Worm (Caenorhabditis elegans): ENCODE data around the gene fcho-1.

DNA sequence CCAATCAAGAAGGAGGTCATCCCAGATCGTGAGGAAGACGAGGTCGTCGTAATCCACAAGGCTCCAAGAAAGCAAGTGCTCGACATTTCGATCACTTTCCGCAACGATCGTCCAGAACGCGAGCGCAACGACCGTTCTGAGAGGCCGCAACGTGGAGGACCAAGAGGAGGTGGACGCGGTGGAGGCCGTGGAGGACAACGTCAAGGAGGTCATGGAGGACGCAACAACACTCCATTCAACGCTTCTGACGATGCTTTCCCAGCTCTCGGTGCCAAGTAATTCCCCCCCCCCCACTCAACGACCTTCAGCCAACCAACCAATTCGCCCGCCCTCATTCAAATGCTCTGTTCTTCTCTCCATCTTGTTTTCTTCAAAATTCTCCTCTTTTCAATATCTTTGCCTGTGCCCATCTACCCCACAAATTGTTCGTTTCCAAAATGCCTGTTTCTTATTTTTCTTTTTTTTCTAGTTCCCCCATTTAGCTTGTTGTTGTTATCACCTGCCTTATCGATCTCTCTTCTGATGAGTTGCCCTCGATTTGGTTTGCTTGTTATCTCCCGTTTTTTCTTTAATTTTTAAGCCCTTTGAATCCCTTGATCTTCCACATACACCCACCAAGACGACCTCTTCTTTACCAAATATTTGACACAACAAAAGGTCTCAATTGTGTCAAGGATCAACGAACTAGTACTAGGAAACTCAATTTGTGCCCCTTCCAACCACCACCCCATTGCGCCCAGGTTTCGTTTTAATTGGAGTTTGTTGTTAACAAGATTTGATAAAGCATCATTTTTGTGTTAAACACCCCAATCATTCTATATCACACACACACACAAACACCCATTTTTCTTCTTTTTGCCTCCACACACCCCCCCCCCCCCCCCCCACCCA lies 12.2 kb downstream of the fcho-1 start:
- no peak for TF ChIP-seq flt-1 (GFP tag; IDR thresholded peaks at IDR 0.05)
- TF ChIP-seq cog-1 (tag; optimal IDR thresholded peaks at IDR 0.05) = no peak
- TF ChIP-seq ztf-29 (GFP tag; IDR thresholded peaks at IDR 0.05) = no peak

Measured in whole organism, midembryonic.